Worm (Caenorhabditis elegans) whole organism, L4 larva: ENCODE results near the gene srw-36.

Experiments
- arid-1 ChIP-seq: fragments of 200-800 bp; sonication (Bioruptor generic); conservative IDR thresholded peaks from 2 replicates; pipeline ENCODE4 v1.3.6; 2022; ENCODE audit warnings: missing genetic modification reagents, missing genetic modification characterization, missing compliant biosample characterization
- fkh-10 ChIP-seq: fragments of 150-350 bp; optimal IDR thresholded peaks from 2 replicates; lab custom pipeline; 2014; ENCODE audit warnings: missing biosample characterization, missing genetic modification reagents, missing genetic modification characterization
- nhr-237 ChIP-seq: sonication (generic microtip); optimal IDR thresholded peaks from 2 replicates; lab custom pipeline; 2017; ENCODE audit warnings: missing biosample characterization, missing genetic modification characterization
- nhr-28 ChIP-seq: fragments of 150-350 bp; optimal IDR thresholded peaks from 2 replicates; lab custom pipeline; 2014; ENCODE audit warnings: missing biosample characterization, missing genetic modification characterization

ce11 chrV:16675553-16675952 lies 7.4 kb upstream of the srw-36 start, which contains the start of gene srz-1:
- TF ChIP-seq nhr-28: no peak
- no peak for TF ChIP-seq nhr-237 (tag; lab: Kevin White, UChicago)
- TF ChIP-seq arid-1 (GFP tag; lab: Robert Waterston, UW): no peak
- no peak for TF ChIP-seq fkh-10
